Fruit fly (Drosophila melanogaster): Measurements from ENCODE around the gene beta-Spec.
A peak's percentile ranks its signal among the peaks of the same experiment; 100 is the strongest.

beta-Spec gene

DNA sequence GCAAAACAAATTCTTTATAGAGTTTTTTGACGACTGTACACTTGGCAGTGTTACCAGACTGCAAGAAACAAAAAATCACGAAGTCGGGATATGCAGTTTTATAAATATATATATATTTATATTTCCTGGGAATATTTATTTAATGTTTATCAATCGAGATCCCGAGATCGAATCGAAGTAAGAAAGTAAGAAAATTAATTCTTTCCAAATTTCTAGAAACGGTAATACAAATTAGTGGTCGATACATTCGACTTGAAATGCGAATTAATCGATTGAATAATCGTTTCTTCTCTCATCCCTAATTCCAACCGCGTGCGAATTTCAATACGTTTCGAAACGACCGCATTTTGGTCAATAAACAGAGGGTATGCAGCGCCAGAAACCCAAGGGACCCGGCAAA lies 21.2 kb upstream of the beta-Spec start, which contains the start of the genes CG8289 and CG5800 (continued):
- no peak for TF ChIP-seq lov (optimal IDR thresholded peaks at IDR 0.05)
- TF ChIP-seq lov (GFP tag; IDR thresholded peaks at IDR 0.05), result no peak
- TF ChIP-seq Oaz (GFP tag; IDR thresholded peaks at IDR 0.05), result no peak
- TF ChIP-seq CG9932 (GFP tag; IDR thresholded peaks at IDR 0.05), result 0 out of 2 replicates have a peak, but pooled peaks have one; percentile 9
- no peak for TF ChIP-seq sd (tag; optimal IDR thresholded peaks at IDR 0.05)
- TF ChIP-seq CkIIα-i1 (GFP tag; IDR thresholded peaks at IDR 0.05), result no peak
- TF ChIP-seq sim (GFP tag; IDR thresholded peaks at IDR 0.05), result no peak
- TF ChIP-seq nau (GFP tag; optimal IDR thresholded peaks at IDR 0.05), result no peak
- no peak for TF ChIP-seq CG6175 (GFP tag; IDR thresholded peaks at IDR 0.05)
- TF ChIP-seq her (GFP tag; optimal IDR thresholded peaks at IDR 0.05), result no peak
- TF ChIP-seq danr (GFP tag; IDR thresholded peaks at IDR 0.05), result no peak
- no peak for TF ChIP-seq CG9817 (tag; optimal IDR thresholded peaks at IDR 0.05)
- no peak for TF ChIP-seq CG12769 (tag; optimal IDR thresholded peaks at IDR 0.05)
- TF ChIP-seq Myb (GFP tag; optimal IDR thresholded peaks at IDR 0.05), result no peak
- 0 out of 2 replicates have a peak, but pooled peaks have one; percentile 13 for TF ChIP-seq nerfin-2 (GFP tag; IDR thresholded peaks at IDR 0.05; ENCODE audit: partially characterized antibody)
- peak; percentile 45; the same call in 1 of the 2 replicates for TF ChIP-seq CG2129 (GFP tag; IDR thresholded peaks at IDR 0.05; ENCODE audit: partially characterized antibody)
- TF ChIP-seq Mes4 (GFP tag; optimal IDR thresholded peaks at IDR 0.05), result no peak
- no peak for TF ChIP-seq H2.0 (GFP tag; IDR thresholded peaks at IDR 0.05)
- no peak for TF ChIP-seq Neu2 (GFP tag; optimal IDR thresholded peaks at IDR 0.05; ENCODE audit: borderline replicate concordance)
- TF ChIP-seq mirr (GFP tag; optimal IDR thresholded peaks at IDR 0.05), result no peak
- TF ChIP-seq gce (GFP tag; IDR thresholded peaks at IDR 0.05), result no peak
- TF ChIP-seq bbx (GFP tag; IDR thresholded peaks at IDR 0.05; ENCODE audit: partially characterized antibody), result peak; percentile 69
- TF ChIP-seq fru (optimal IDR thresholded peaks at IDR 0.05), result no peak
- TF ChIP-seq vvl (GFP tag; IDR thresholded peaks at IDR 0.05), result no peak
- no peak for TF ChIP-seq ap (GFP tag; IDR thresholded peaks at IDR 0.05)
- no peak for TF ChIP-seq Kr (GFP tag; optimal IDR thresholded peaks at IDR 0.05)
- TF ChIP-seq CG17829 (tag; optimal IDR thresholded peaks at IDR 0.05), result peak; percentile 65
- no peak for TF ChIP-seq CG1832 (GFP tag; optimal IDR thresholded peaks at IDR 0.05)
- no peak for TF ChIP-seq Ada2b (GFP tag; IDR thresholded peaks at IDR 0.05)
- no peak for TF ChIP-seq NC2α (GFP tag; optimal IDR thresholded peaks at IDR 0.05)
- TF ChIP-seq CG4360 (GFP tag; IDR thresholded peaks at IDR 0.05), result no peak
- TF ChIP-seq BEAF-32 (GFP tag; optimal IDR thresholded peaks at IDR 0.05), result peak; percentile 71
- no peak for TF ChIP-seq Hsf (GFP tag; optimal IDR thresholded peaks at IDR 0.05)
- no peak for TF ChIP-seq CG1603 (tag; optimal IDR thresholded peaks at IDR 0.05)
- TF ChIP-seq p53 (GFP tag; optimal IDR thresholded peaks at IDR 0.05), result no peak
- TF ChIP-seq tll (GFP tag; optimal IDR thresholded peaks at IDR 0.05), result no peak
- no peak for TF ChIP-seq fd64A (GFP tag; optimal IDR thresholded peaks at IDR 0.05)
- TF ChIP-seq nerfin-1 (tag; optimal IDR thresholded peaks at IDR 0.05), result no peak
- no peak for TF ChIP-seq Sox102F (GFP tag; optimal IDR thresholded peaks at IDR 0.05)
- no peak for TF ChIP-seq Fer3 (tag; optimal IDR thresholded peaks at IDR 0.05)
- no peak for TF ChIP-seq CoRest (tag; optimal IDR thresholded peaks at IDR 0.05)
- TF ChIP-seq yki (optimal IDR thresholded peaks at IDR 0.05), result no peak
- no peak for TF ChIP-seq CG17385 (GFP tag; optimal IDR thresholded peaks at IDR 0.05)
- no peak for TF ChIP-seq Meics (GFP tag; optimal IDR thresholded peaks at IDR 0.05)
- no peak for TF ChIP-seq CG9609 (GFP tag; optimal IDR thresholded peaks at IDR 0.05)
- no peak for TF ChIP-seq hth (optimal IDR thresholded peaks at IDR 0.05)
- TF ChIP-seq CG11093 (GFP tag; IDR thresholded peaks at IDR 0.05), result no peak
- TF ChIP-seq CG8281 (tag; optimal IDR thresholded peaks at IDR 0.05), result no peak
- peak; percentile 76 for TF ChIP-seq unc-4 (GFP tag; IDR thresholded peaks at IDR 0.05; ENCODE audit: partially characterized antibody)
- TF ChIP-seq CG12071 (GFP tag; optimal IDR thresholded peaks at IDR 0.05), result no peak
- TF ChIP-seq mld (GFP tag; IDR thresholded peaks at IDR 0.05; ENCODE audit: partially characterized antibody), result peak; percentile 23; the same call in 1 of the 3 replicates
- no peak for TF ChIP-seq CG13775 (GFP tag; optimal IDR thresholded peaks at IDR 0.05)
